Fruit fly (Drosophila melanogaster) whole organism, embryonic: ENCODE results near the gene CG3008.

ENCODE experiments used
- CG10462 ChIP-seq: fragments of 200-800 bp; sonication (Bioruptor generic); optimal IDR thresholded peaks from 2 replicates; lab custom pipeline; 2016; ENCODE audit warnings: missing biosample characterization, missing genetic modification characterization
- CG11723 ChIP-seq: fragments of 200-800 bp; sonication (Bioruptor generic); optimal IDR thresholded peaks from 2 replicates; lab custom pipeline; 2017; ENCODE audit warnings: missing biosample characterization, mild to moderate bottlenecking, missing genetic modification characterization
- CG12071 ChIP-seq: fragments of 200-800 bp; sonication (Bioruptor generic); optimal IDR thresholded peaks from 3 replicates; lab custom pipeline; 2018; ENCODE audit warnings: missing biosample characterization, mild to moderate bottlenecking, missing genetic modification characterization
- CG13296 ChIP-seq: fragments of 200-800 bp; sonication (Bioruptor generic); optimal IDR thresholded peaks from 3 replicates; lab custom pipeline; 2018; ENCODE audit warnings: missing biosample characterization, mild to moderate bottlenecking, missing genetic modification characterization
- CG14441 ChIP-seq: fragments of 200-800 bp; sonication (Bioruptor generic); IDR thresholded peaks from 2 replicates; pipeline ENCODE4 v1.3.6; 2022; ENCODE audit warnings: missing biosample characterization, missing genetic modification characterization
- CG14667 ChIP-seq: fragments of 200-800 bp; sonication (Bioruptor generic); IDR thresholded peaks from 2 replicates; pipeline ENCODE4 v1.3.6; 2022; ENCODE audit warnings: missing biosample characterization, missing genetic modification characterization
- CG15479 ChIP-seq: fragments of 200-800 bp; sonication (Bioruptor generic); optimal IDR thresholded peaks from 3 replicates; lab custom pipeline; 2019; ENCODE audit warnings: missing biosample characterization, mild to moderate bottlenecking, missing genetic modification characterization, moderate library complexity
- CG15514 ChIP-seq: fragments of 200-800 bp; sonication (Bioruptor generic); optimal IDR thresholded peaks from 3 replicates; lab custom pipeline; 2017; ENCODE audit warnings: missing biosample characterization, missing genetic modification characterization, mild to moderate bottlenecking, moderate library complexity, missing genetic modification reagents
- CG16813 ChIP-seq: fragments of 200-800 bp; sonication (Bioruptor generic); IDR thresholded peaks from 3 replicates; pipeline ENCODE4 v1.3.6; 2022; ENCODE audit warnings: missing biosample characterization, missing genetic modification characterization; ENCODE audit not compliant: partially characterized antibody
- CG18262 ChIP-seq: fragments of 200-800 bp; optimal IDR thresholded peaks from 3 replicates; lab custom pipeline; 2019; ENCODE audit warnings: missing biosample characterization, mild to moderate bottlenecking, missing genetic modification characterization, moderate library complexity
- CG34224 ChIP-seq: fragments of 200-800 bp; sonication (Bioruptor generic); IDR thresholded peaks from 3 replicates; pipeline ENCODE4 v1.3.6; 2022; ENCODE audit warnings: missing biosample characterization, missing genetic modification characterization; ENCODE audit not compliant: partially characterized antibody
- CG5953 ChIP-seq: fragments of 200-800 bp; sonication (Bioruptor generic); IDR thresholded peaks from 2 replicates; pipeline ENCODE4 v1.3.6; 2022; ENCODE audit warnings: missing biosample characterization, missing genetic modification characterization
- CG6813 ChIP-seq: fragments of 200-800 bp; sonication (Bioruptor generic); optimal IDR thresholded peaks from 2 replicates; lab custom pipeline; 2017; ENCODE audit warnings: missing biosample characterization, missing genetic modification characterization, mild to moderate bottlenecking, moderate library complexity, missing genetic modification reagents
- Camta ChIP-seq: fragments of 200-800 bp; sonication (Bioruptor generic); optimal IDR thresholded peaks from 2 replicates; lab custom pipeline; 2016; ENCODE audit warnings: missing biosample characterization, missing genetic modification characterization
- Chrac-16 ChIP-seq: fragments of 200-800 bp; sonication (Bioruptor generic); optimal IDR thresholded peaks from 3 replicates; lab custom pipeline; 2016; ENCODE audit warnings: missing biosample characterization, missing genetic modification characterization
- Deaf1 ChIP-seq: fragments of 200-800 bp; optimal IDR thresholded peaks from 3 replicates; lab custom pipeline; 2019; ENCODE audit warnings: missing biosample characterization, mild to moderate bottlenecking, missing genetic modification characterization, moderate library complexity
- Dip3 ChIP-seq: fragments of 200-800 bp; sonication (Bioruptor generic); optimal IDR thresholded peaks from 3 replicates; lab custom pipeline; 2016; ENCODE audit warnings: missing biosample characterization, missing genetic modification characterization
- Dref ChIP-seq: fragments of 200-800 bp; sonication (Bioruptor generic); IDR thresholded peaks from 2 replicates; pipeline ENCODE4 v1.3.6; 2022; ENCODE audit warnings: missing biosample characterization, missing genetic modification characterization
- Gug ChIP-seq: fragments of 200-800 bp; sonication (Bioruptor generic); IDR thresholded peaks from 4 replicates; pipeline ENCODE4 v1.3.6; 2022; ENCODE audit warnings: missing biosample characterization, missing genetic modification characterization
- HHEX ChIP-seq: fragments of 200-800 bp; sonication (Bioruptor generic); optimal IDR thresholded peaks from 3 replicates; lab custom pipeline; 2017; ENCODE audit warnings: missing biosample characterization, mild to moderate bottlenecking, missing genetic modification characterization, missing genetic modification reagents
- Hand ChIP-seq: fragments of 200-800 bp; sonication (Bioruptor generic); optimal IDR thresholded peaks from 2 replicates; lab custom pipeline; 2017; ENCODE audit warnings: mild to moderate bottlenecking, missing biosample characterization, missing genetic modification reagents, missing genetic modification characterization
- Hmx ChIP-seq: fragments of 200-800 bp; sonication (Bioruptor generic); optimal IDR thresholded peaks from 2 replicates; lab custom pipeline; 2016; ENCODE audit warnings: missing biosample characterization, missing genetic modification characterization
- MBD-R2 ChIP-seq: fragments of 200-800 bp; sonication (Bioruptor generic); IDR thresholded peaks from 2 replicates; pipeline ENCODE4 v1.3.6; 2022; ENCODE audit warnings: missing biosample characterization, missing genetic modification characterization
- Meics ChIP-seq: fragments of 200-800 bp; sonication (Bioruptor generic); optimal IDR thresholded peaks from 2 replicates; lab custom pipeline; 2017; ENCODE audit warnings: missing biosample characterization, mild to moderate bottlenecking, missing genetic modification characterization
- NC2α ChIP-seq: fragments of 200-800 bp; sonication (Bioruptor generic); optimal IDR thresholded peaks from 2 replicates; lab custom pipeline; 2016; ENCODE audit warnings: missing biosample characterization, missing genetic modification characterization
- Oaz ChIP-seq: fragments of 200-800 bp; sonication (Bioruptor generic); IDR thresholded peaks from 2 replicates; pipeline ENCODE4 v1.3.6; 2022; ENCODE audit warnings: missing biosample characterization, missing genetic modification characterization
- Optix ChIP-seq: fragments of 200-800 bp; sonication (Bioruptor generic); IDR thresholded peaks from 3 replicates; pipeline ENCODE4 v1.3.6; 2022; ENCODE audit warnings: missing biosample characterization, missing genetic modification characterization
- Rx ChIP-seq: fragments of 200-800 bp; sonication (Bioruptor generic); IDR thresholded peaks from 2 replicates; pipeline ENCODE4 v1.3.6; 2022; ENCODE audit warnings: missing biosample characterization, missing genetic modification characterization
- abd-A ChIP-seq: fragments of 200-800 bp; sonication (Bioruptor generic); optimal IDR thresholded peaks from 3 replicates; lab custom pipeline; 2019; ENCODE audit warnings: missing biosample characterization, mild to moderate bottlenecking, missing genetic modification characterization, moderate library complexity
- ac ChIP-seq: fragments of 200-800 bp; sonication (Bioruptor generic); optimal IDR thresholded peaks from 3 replicates; lab custom pipeline; 2017; ENCODE audit warnings: missing biosample characterization, mild to moderate bottlenecking, missing genetic modification characterization
- ara ChIP-seq: fragments of 200-800 bp; sonication (Bioruptor generic); IDR thresholded peaks from 2 replicates; pipeline ENCODE4 v1.3.6; 2022; ENCODE audit warnings: missing biosample characterization, missing genetic modification characterization
- chn ChIP-seq: fragments of 200-800 bp; sonication (Bioruptor generic); optimal IDR thresholded peaks from 2 replicates; lab custom pipeline; 2016; ENCODE audit warnings: missing biosample characterization, missing genetic modification characterization
- cwo ChIP-seq: fragments of 200-800 bp; sonication (Bioruptor generic); optimal IDR thresholded peaks from 3 replicates; lab custom pipeline; 2017; ENCODE audit warnings: missing biosample characterization, missing genetic modification characterization, mild to moderate bottlenecking, moderate library complexity, missing genetic modification reagents
- dm ChIP-seq: fragments of 200-800 bp; sonication (Bioruptor generic); optimal IDR thresholded peaks from 3 replicates; lab custom pipeline; 2016; ENCODE audit warnings: missing biosample characterization, missing genetic modification characterization
- dmrt99B ChIP-seq: fragments of 200-800 bp; sonication (Bioruptor generic); optimal IDR thresholded peaks from 2 replicates; lab custom pipeline; 2018; ENCODE audit warnings: missing biosample characterization, mild to moderate bottlenecking, missing genetic modification characterization, moderate library complexity
- eyg ChIP-seq: fragments of 200-800 bp; sonication (Bioruptor generic); optimal IDR thresholded peaks from 3 replicates; lab custom pipeline; 2016; ENCODE audit warnings: missing biosample characterization, missing genetic modification characterization
- ftz-f1 ChIP-seq: fragments of 200-800 bp; sonication (Bioruptor generic); optimal IDR thresholded peaks from 2 replicates; lab custom pipeline; 2016; ENCODE audit warnings: missing biosample characterization, missing genetic modification characterization
- gcm ChIP-seq: fragments of 200-800 bp; sonication (Bioruptor generic); optimal IDR thresholded peaks from 2 replicates; lab custom pipeline; 2019; ENCODE audit warnings: missing biosample characterization, mild to moderate bottlenecking, missing genetic modification characterization, moderate library complexity
- grau ChIP-seq: fragments of 200-800 bp; optimal IDR thresholded peaks from 3 replicates; lab custom pipeline; 2019; ENCODE audit warnings: missing biosample characterization, mild to moderate bottlenecking, missing genetic modification characterization, moderate library complexity
- nmo ChIP-seq: fragments of 200-800 bp; sonication (Bioruptor generic); optimal IDR thresholded peaks from 2 replicates; lab custom pipeline; 2018; ENCODE audit warnings: missing biosample characterization, mild to moderate bottlenecking, missing genetic modification characterization, moderate library complexity
- peb ChIP-seq: fragments of 200-800 bp; sonication (Bioruptor generic); IDR thresholded peaks from 2 replicates; pipeline ENCODE4 v1.3.6; 2022; ENCODE audit warnings: missing biosample characterization, missing genetic modification characterization
- rib ChIP-seq: fragments of 200-800 bp; sonication (Bioruptor generic); IDR thresholded peaks from 2 replicates; pipeline ENCODE4 v1.3.6; 2022; ENCODE audit warnings: missing biosample characterization, missing genetic modification characterization
- schlank ChIP-seq: fragments of 200-800 bp; sonication (Bioruptor generic); optimal IDR thresholded peaks from 2 replicates; lab custom pipeline; 2018; ENCODE audit warnings: missing biosample characterization, mild to moderate bottlenecking, missing genetic modification characterization
- slbo ChIP-seq: fragments of 200-800 bp; sonication (Bioruptor generic); IDR thresholded peaks from 2 replicates; pipeline ENCODE4 v1.3.6; 2022; ENCODE audit warnings: missing biosample characterization, missing genetic modification characterization
- tap ChIP-seq: fragments of 200-800 bp; optimal IDR thresholded peaks from 3 replicates; lab custom pipeline; 2019; ENCODE audit warnings: missing biosample characterization, mild to moderate bottlenecking, missing genetic modification characterization, moderate library complexity
- trh ChIP-seq: fragments of 200-800 bp; sonication (Bioruptor generic); optimal IDR thresholded peaks from 2 replicates; lab custom pipeline; 2016; ENCODE audit warnings: missing biosample characterization, missing genetic modification characterization
- tx ChIP-seq: fragments of 200-800 bp; sonication (Bioruptor generic); optimal IDR thresholded peaks from 2 replicates; lab custom pipeline; 2016; ENCODE audit warnings: missing biosample characterization, missing genetic modification characterization
- vnd ChIP-seq: fragments of 200-800 bp; sonication (Bioruptor generic); IDR thresholded peaks from 3 replicates; pipeline ENCODE4 v1.3.6; 2022; ENCODE audit warnings: missing biosample characterization, missing genetic modification characterization; ENCODE audit not compliant: partially characterized antibody
- z ChIP-seq: fragments of 200-800 bp; sonication (Bioruptor generic); IDR thresholded peaks from 3 replicates; pipeline ENCODE4 v1.3.6; 2022; ENCODE audit warnings: missing biosample characterization, missing genetic modification characterization

CG3008 gene

DNA sequence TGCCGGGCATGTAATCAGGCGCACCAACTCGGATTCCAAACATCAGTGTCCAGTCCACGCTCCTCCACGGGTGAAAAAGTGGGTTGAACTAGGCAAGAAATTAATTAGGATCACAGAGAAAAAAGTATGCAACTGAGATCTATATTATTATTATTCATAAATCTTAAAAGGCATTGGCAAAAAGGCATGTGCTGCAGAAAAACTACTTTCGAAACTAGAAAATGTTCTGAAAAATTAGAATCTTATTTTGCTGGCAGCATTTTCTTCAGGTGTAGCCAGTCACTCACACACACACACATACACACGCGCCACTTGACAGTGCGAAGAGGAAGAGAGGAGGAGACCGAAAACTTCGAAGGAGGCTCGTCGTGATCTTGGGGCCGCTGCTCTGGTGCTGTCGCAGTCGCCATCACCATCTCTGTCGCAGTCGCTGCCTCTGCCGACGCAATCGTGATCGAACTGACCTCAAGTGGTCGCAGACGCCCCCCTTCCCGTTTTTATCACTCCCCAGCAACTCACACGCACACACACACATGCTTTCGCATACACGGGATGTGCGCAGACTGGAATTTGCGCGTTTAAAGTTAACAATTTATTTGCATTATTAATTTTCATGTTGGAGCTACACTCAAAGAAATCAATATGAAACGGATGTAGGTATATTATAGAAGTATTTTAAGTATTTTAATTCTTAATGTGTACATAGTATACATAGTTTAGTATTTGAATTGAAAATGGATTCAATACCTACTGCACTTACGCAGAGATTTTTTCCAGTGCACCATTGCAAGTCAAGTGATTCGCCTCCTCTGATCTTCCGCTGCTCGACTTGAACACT, 4.5 kb downstream of the CG3008 start (continued):
- TF ChIP-seq CG34224 (GFP tag; lab: Robert Waterston, UW) (no peak), Camta (peak; percentile 27), gcm (GFP tag; lab: Kevin White, UChicago) (peak; percentile 15), Optix (GFP tag; lab: Robert Waterston, UW) (peak; percentile 55; the same call in 1 of the 3 replicates), CG6813 (GFP tag; lab: Kevin White, UChicago) (peak; percentile 1), schlank (tag; lab: Kevin White, UChicago) (no peak), CG5953 (peak; percentile 33; the same call in 1 of the 2 replicates), nmo (GFP tag; lab: Kevin White, UChicago) (peak; percentile 55), Rx (GFP tag; lab: Robert Waterston, UW) (peak; percentile 51; the same call in 1 of the 2 replicates), eyg (no peak), rib (GFP tag; lab: Robert Waterston, UW) (no peak; the same call in 1 of the 2 replicates), CG14667 (GFP tag; lab: Robert Waterston, UW) (peak; percentile 63), CG15479 (GFP tag; lab: Kevin White, UChicago) (peak; percentile 19), grau (peak; percentile 62), ara (GFP tag; lab: Robert Waterston, UW) (peak; percentile 64), tx (GFP tag; lab: Kevin White, UChicago) (no peak), CG18262 (tag; lab: Kevin White, UChicago) (peak; percentile 25), CG16813 (GFP tag; lab: Robert Waterston, UW) (no peak), dm (GFP tag; lab: Kevin White, UChicago) (no peak), Dref (no peak), dmrt99B (tag; lab: Kevin White, UChicago) (peak; percentile 66), CG11723 (GFP tag; lab: Kevin White, UChicago) (peak; percentile 19), trh (peak; percentile 38), Deaf1 (tag; lab: Kevin White, UChicago) (no peak), ftz-f1 (GFP tag; lab: Kevin White, UChicago) (peak; percentile 17), chn (GFP tag; lab: Kevin White, UChicago) (peak; percentile 51), vnd (GFP tag; lab: Robert Waterston, UW) (no peak), CG10462 (GFP tag; lab: Kevin White, UChicago) (no peak), ac (GFP tag; lab: Kevin White, UChicago) (no peak), NC2α (GFP tag; lab: Kevin White, UChicago) (peak; percentile 8), peb (no peak), CG12071 (peak; percentile 30), z (0 out of 3 replicates have a peak, but pooled peaks have one; percentile 28), Dip3 (no peak), Hand (GFP tag; lab: Kevin White, UChicago) (no peak), CG15514 (GFP tag; lab: Kevin White, UChicago) (peak; percentile 15), Hmx (GFP tag; lab: Kevin White, UChicago) (no peak), CG13296 (GFP tag; lab: Kevin White, UChicago) (peak; percentile 26), CG14441 (peak; percentile 77), Meics (GFP tag; lab: Kevin White, UChicago) (peak; percentile 49), Oaz (0 out of 2 replicates have a peak, but pooled peaks have one; percentile 15), cwo (peak; percentile 77), Chrac-16 (peak; percentile 69), abd-A (tag; lab: Kevin White, UChicago) (no peak), slbo (GFP tag; lab: Robert Waterston, UW) (peak; percentile 81), HHEX (peak; percentile 4), Gug (peak; percentile 46; the same call in 2 of the 4 replicates), tap (tag; lab: Kevin White, UChicago) (peak; percentile 68), MBD-R2 (0 out of 2 replicates have a peak, but pooled peaks have one; percentile 9)
